Worm (Caenorhabditis elegans): ENCODE results near the gene B0252.1.

The B0252.1 gene

DNA sequence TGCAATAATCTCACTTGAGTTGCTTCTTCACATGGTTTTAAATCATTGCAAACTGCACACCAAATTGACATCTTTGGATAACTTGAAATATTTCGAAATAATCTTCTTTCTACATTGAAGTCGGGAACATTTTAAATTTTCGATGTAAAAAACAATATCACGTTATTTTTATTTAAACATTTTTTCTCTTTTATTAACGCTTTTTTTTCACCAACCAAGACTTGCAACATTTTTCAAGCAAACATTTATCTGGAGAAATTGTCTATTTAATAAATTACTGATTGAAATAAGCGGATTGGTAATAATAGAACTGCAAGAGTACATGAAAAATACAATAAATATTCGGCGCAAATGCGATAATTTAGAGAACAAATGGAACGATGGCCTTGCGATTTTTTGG is 51.0 kb downstream of the B0252.1 start, which contains the start of gene C15F1.5:
Gene C15F1.5, minus strand, starts transcription at position 101 of the 400 bp plus-strand sequence.
- TF ChIP-seq daf-16 (GFP tag; optimal IDR thresholded peaks at IDR 0.05) (no peak), daf-16 (tag; optimal IDR thresholded peaks at IDR 0.05) (no peak), egl-43 (GFP tag; IDR thresholded peaks at IDR 0.05) (no peak), T20F7.1 (GFP tag; optimal IDR thresholded peaks at IDR 0.05) (peak; percentile 13), zfp-3 (GFP tag; conservative IDR thresholded peaks at IDR 0.05) (no peak), F10B5.3 (tag; optimal IDR thresholded peaks at IDR 0.05) (no peak), vab-7 (GFP tag; IDR thresholded peaks at IDR 0.05) (no peak)

DNA sequence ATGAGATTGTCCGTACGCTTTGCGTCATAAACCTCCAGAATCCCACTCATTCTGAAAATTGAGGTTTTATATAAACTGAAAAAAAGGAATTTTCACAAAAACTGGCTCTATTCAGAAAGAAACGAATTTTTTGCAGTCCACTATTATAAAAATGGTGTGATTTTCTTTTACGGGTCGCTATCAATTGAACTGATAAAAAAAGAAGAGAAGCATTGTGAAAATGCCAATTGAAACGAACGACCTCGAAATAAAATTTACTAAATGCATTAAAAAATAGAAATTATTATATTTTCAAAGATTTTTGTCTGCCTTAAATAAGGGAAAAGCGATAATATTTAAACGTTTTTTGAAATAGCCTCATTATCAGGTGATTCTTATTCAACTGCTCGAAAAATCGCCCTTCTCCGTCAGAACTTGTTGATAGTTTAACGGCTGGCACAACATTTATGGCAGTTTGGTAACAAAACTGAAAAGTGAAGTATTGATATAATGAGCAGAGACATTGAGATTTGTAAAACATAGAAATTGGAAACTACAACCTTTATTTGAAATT is 52.8 kb downstream of the B0252.1 start, which contains the start of gene art-1:
Gene art-1, minus strand, starts transcription at position 51 of the 553 bp plus-strand sequence.
- TF ChIP-seq php-3 (GFP tag; IDR thresholded peaks at IDR 0.05) (0 out of 2 replicates have a peak, but pooled peaks have one; percentile 45), dve-1 (tag; optimal IDR thresholded peaks at IDR 0.05; ENCODE audit: insufficient read depth) (peak; percentile 52), nhr-25 (tag; optimal IDR thresholded peaks at IDR 0.05; ENCODE audit: borderline replicate concordance, insufficient read depth) (no peak), lim-7 (GFP tag; IDR thresholded peaks at IDR 0.05) (no peak), F44E2.7 (GFP tag; IDR thresholded peaks at IDR 0.05) (no peak), lsy-2 (tag; optimal IDR thresholded peaks at IDR 0.05) (peak in 1 of 2 experiments; percentile 32), T20F7.1 (GFP tag; optimal IDR thresholded peaks at IDR 0.05) (peak; percentile 74), ama-1 (optimal IDR thresholded peaks at IDR 0.05) (peak; percentile 28), nhr-28 (tag; optimal IDR thresholded peaks at IDR 0.05) (no peak), aha-1 (tag) (peak; percentile 49), daf-16 (GFP tag; optimal IDR thresholded peaks at IDR 0.05) (no peak), daf-16 (tag; optimal IDR thresholded peaks at IDR 0.05) (peak; percentile 45), T26A8.4 (GFP tag; IDR thresholded peaks at IDR 0.05) (no peak), R02D3.7 (tag; optimal IDR thresholded peaks at IDR 0.05) (no peak), ceh-82 (tag; optimal IDR thresholded peaks at IDR 0.05) (no peak), hmg-1.1 (GFP tag; IDR thresholded peaks at IDR 0.05) (0 out of 2 replicates have a peak, but pooled peaks have one; percentile 7)
